Worm (Caenorhabditis elegans) whole organism, L4/young adult: ENCODE data around the gene F32H5.4.

Experiments used
- W03F9.2 ChIP-seq: fragments of 150-350 bp; optimal IDR thresholded peaks from 2 replicates; lab custom pipeline; 2014; ENCODE audit warnings: missing biosample characterization, missing genetic modification characterization
- dao-5 ChIP-seq: sonication (generic microtip); optimal IDR thresholded peaks from 2 replicates; lab custom pipeline; 2016; ENCODE audit warnings: missing genotype, missing genetic modification characterization, moderate library complexity, missing compliant biosample characterization
- him-1 ChIP-seq: sonication (generic microtip); optimal IDR thresholded peaks from 2 replicates; lab custom pipeline; 2016; ENCODE audit warnings: missing genotype, missing genetic modification reagents, missing genetic modification characterization, missing compliant biosample characterization

F32H5.4 gene

ce11 chrV:13338037-13338436 lies 22.3 kb upstream of the F32H5.4 start:
- TF ChIP-seq him-1 (tag; lab: Kevin White, UChicago) (no peak), W03F9.2 (tag; lab: Kevin White, UChicago) (no peak), dao-5 (tag; lab: Kevin White, UChicago) (no peak)

- TF ChIP-seq W03F9.2 (tag; lab: Kevin White, UChicago) (no peak), him-1 (tag; lab: Kevin White, UChicago) (no peak), dao-5 (tag; lab: Kevin White, UChicago) (no peak)
Measured at ce11 chrV:13339633-13340290, 20.6 kb upstream of the F32H5.4 start, which contains the start of the genes str-4 and lgc-48. Gene str-4, minus strand, starts transcription at chrV:13339733. Gene lgc-48, plus strand, starts transcription at chrV:13340240.

- TF ChIP-seq him-1 (tag; lab: Kevin White, UChicago) (no peak), W03F9.2 (tag; lab: Kevin White, UChicago) (no peak), dao-5 (tag; lab: Kevin White, UChicago) (no peak)
Measured at ce11 chrV:13342235-13342634, 18.1 kb upstream of the F32H5.4 start.

ce11 chrV:13345867-13346328 lies 14.5 kb upstream of the F32H5.4 start, which contains the start of gene twk-43:
Gene twk-43, plus strand, starts transcription at chrV:13346278.
- TF ChIP-seq dao-5 (tag; lab: Kevin White, UChicago) (no peak), W03F9.2 (tag; lab: Kevin White, UChicago) (no peak), him-1 (tag; lab: Kevin White, UChicago) (no peak)

ce11 chrV:13350302-13350701 lies 10.1 kb upstream of the F32H5.4 start:
- TF ChIP-seq him-1 (tag; lab: Kevin White, UChicago) (no peak), W03F9.2 (tag; lab: Kevin White, UChicago) (no peak), dao-5 (tag; lab: Kevin White, UChicago) (no peak)

ce11 chrV:13351773-13352172 lies 8.6 kb upstream of the F32H5.4 start:
- TF ChIP-seq dao-5 (tag; lab: Kevin White, UChicago) (no peak), him-1 (tag; lab: Kevin White, UChicago) (no peak), W03F9.2 (tag; lab: Kevin White, UChicago) (no peak)

- no peak for TF ChIP-seq dao-5 (tag; lab: Kevin White, UChicago)
- TF ChIP-seq W03F9.2 (tag; lab: Kevin White, UChicago) = no peak
Measured at ce11 chrV:13352415-13352814, 7.9 kb upstream of the F32H5.4 start.

ce11 chrV:13356210-13356609 lies 4.1 kb upstream of the F32H5.4 start:
- no peak for TF ChIP-seq dao-5 (tag; lab: Kevin White, UChicago)
- no peak for TF ChIP-seq him-1 (tag; lab: Kevin White, UChicago)
- TF ChIP-seq W03F9.2 (tag; lab: Kevin White, UChicago) = no peak

- TF ChIP-seq W03F9.2 (tag; lab: Kevin White, UChicago) (no peak), him-1 (tag; lab: Kevin White, UChicago) (no peak), dao-5 (tag; lab: Kevin White, UChicago) (no peak)
Measured at ce11 chrV:13357652-13358281, 2.6 kb upstream of the F32H5.4 start, which contains the start of gene F32H5.1. Gene F32H5.1, minus strand, starts transcription at chrV:13358037.

- TF ChIP-seq dao-5 (tag; lab: Kevin White, UChicago) (no peak), W03F9.2 (tag; lab: Kevin White, UChicago) (no peak), him-1 (tag; lab: Kevin White, UChicago) (no peak)
Measured at ce11 chrV:13358823-13359592, 1.3 kb upstream of the F32H5.4 start, which contains the start of gene F32H5.3. Gene F32H5.3, plus strand, starts transcription at chrV:13359335.

ce11 chrV:13363415-13363814 lies 3.1 kb downstream of the F32H5.4 start, which contains the start of gene srg-46:
Gene srg-46, plus strand, starts transcription at chrV:13363715.
- no peak for TF ChIP-seq W03F9.2 (tag; lab: Kevin White, UChicago)
- no peak for TF ChIP-seq dao-5 (tag; lab: Kevin White, UChicago)
- no peak for TF ChIP-seq him-1 (tag; lab: Kevin White, UChicago)

- no peak for TF ChIP-seq him-1 (tag; lab: Kevin White, UChicago)
- TF ChIP-seq W03F9.2 (tag; lab: Kevin White, UChicago) = no peak
- TF ChIP-seq dao-5 (tag; lab: Kevin White, UChicago) = no peak
Measured at ce11 chrV:13364227-13364626, 3.9 kb downstream of the F32H5.4 start.

ce11 chrV:13366488-13366887 lies 6.1 kb downstream of the F32H5.4 start:
- no peak for TF ChIP-seq W03F9.2 (tag; lab: Kevin White, UChicago)
- TF ChIP-seq dao-5 (tag; lab: Kevin White, UChicago) = no peak
- TF ChIP-seq him-1 (tag; lab: Kevin White, UChicago) = no peak
